Worm (Caenorhabditis elegans) whole organism, mixed stage, embryonic: ENCODE results near the gene srxa-13.

Source experiments
- sptf-1 ChIP-seq: sonication (generic microtip); optimal IDR thresholded peaks from 2 replicates; lab custom pipeline; 2017; ENCODE audit warnings: mild to moderate bottlenecking, missing genetic modification characterization, moderate library complexity, missing compliant biosample characterization
- unc-120 ChIP-seq: sonication (generic microtip); optimal IDR thresholded peaks from 2 replicates; lab custom pipeline; 2017; ENCODE audit warnings: missing genetic modification characterization, missing compliant biosample characterization; ENCODE audit not compliant: poor library complexity, severe bottlenecking
- unc-39 ChIP-seq: fragments of 150-350 bp; optimal IDR thresholded peaks from 2 replicates; lab custom pipeline; 2014; ENCODE audit warnings: missing biosample characterization, missing genetic modification characterization
- unc-62 ChIP-seq: fragments of 150-350 bp; optimal IDR thresholded peaks from 2 replicates; lab custom pipeline; 2014; ENCODE audit warnings: missing biosample characterization, missing genetic modification reagents, missing genetic modification characterization
- zip-8 ChIP-seq: fragments of 150-350 bp; optimal IDR thresholded peaks from 2 replicates; lab custom pipeline; 2014; ENCODE audit warnings: missing biosample characterization, missing genetic modification characterization

- TF ChIP-seq unc-39 (tag; lab: Kevin White, UChicago) (no peak), sptf-1 (tag; lab: Kevin White, UChicago) (no peak), zip-8 (tag; lab: Kevin White, UChicago) (no peak), unc-62 (GFP tag; lab: Kevin White, UChicago) (no peak), unc-120 (tag; lab: Kevin White, UChicago) (no peak)
Measured at ce11 chrV:13898356-13898755, 31.2 kb upstream of the srxa-13 start, which contains the start of gene cyp-35C1.
